Worm (Caenorhabditis elegans) whole organism, L4 larva: ENCODE results near the gene str-1.

Source experiments
- F44E2.7 ChIP-seq: fragments of 200-800 bp; sonication (Bioruptor generic); IDR thresholded peaks from 2 replicates; pipeline ENCODE4 v2.1.2; 2022; ENCODE audit warnings: missing genetic modification characterization, missing compliant biosample characterization
- R02D3.7 ChIP-seq: fragments of 150-350 bp; sonication (generic microtip); optimal IDR thresholded peaks from 3 replicates; lab custom pipeline; 2014; ENCODE audit warnings: missing biosample characterization, missing genetic modification characterization
- T20F7.1 ChIP-seq: fragments of 200-800 bp; sonication (Bioruptor generic); optimal IDR thresholded peaks from 2 replicates; lab custom pipeline; 2018; ENCODE audit warnings: mild to moderate bottlenecking, missing genetic modification characterization, missing compliant biosample characterization
- T26A8.4 ChIP-seq: fragments of 200-800 bp; sonication (Bioruptor generic); IDR thresholded peaks from 2 replicates; pipeline ENCODE4 v1.3.6; 2022; ENCODE audit warnings: missing genetic modification characterization, missing compliant biosample characterization
- Y75B8A.6 ChIP-seq: fragments of 200-800 bp; sonication (Bioruptor generic); IDR thresholded peaks from 2 replicates; pipeline ENCODE4 v1.3.6; 2022; ENCODE audit warnings: missing genetic modification reagents, missing genetic modification characterization, missing compliant biosample characterization
- ZK546.5 ChIP-seq, 2 experiments: sonication (generic microtip); optimal IDR thresholded peaks; 2 replicates each; lab custom pipeline; 2017; ENCODE audit warnings: missing biosample characterization in 2 of 2, missing genetic modification characterization in 2 of 2
- aha-1 ChIP-seq: fragments of 150-350 bp; peaks from one replicate; lab custom pipeline; 2014; ENCODE audit warnings: missing biosample characterization, missing genetic modification characterization
- aly-2 ChIP-seq: sonication (generic microtip); optimal IDR thresholded peaks from 2 replicates; lab custom pipeline; 2018; ENCODE audit warnings: missing biosample characterization, missing genetic modification characterization
- ceh-20 ChIP-seq: fragments of 200-800 bp; sonication (Bioruptor generic); IDR thresholded peaks from 2 replicates; pipeline ENCODE4 v1.3.6; 2022; ENCODE audit warnings: missing genetic modification reagents, missing genetic modification characterization, missing compliant biosample characterization
- ceh-62 ChIP-seq: sonication (generic microtip); optimal IDR thresholded peaks from 2 replicates; lab custom pipeline; 2017; ENCODE audit warnings: missing biosample characterization, missing genetic modification characterization
- cey-2 ChIP-seq: sonication (generic microtip); optimal IDR thresholded peaks from 3 replicates; lab custom pipeline; 2017; ENCODE audit warnings: missing genetic modification characterization, mild to moderate bottlenecking, missing compliant biosample characterization, antibody characterized with exemption, borderline replicate concordance; ENCODE audit not compliant: insufficient read depth
- daf-16 ChIP-seq, 3 experiments: sonication (generic microtip); optimal IDR thresholded peaks; 2 replicates each; lab custom pipeline; 2016 to 2017; ENCODE audit warnings: missing genetic modification characterization in 3 of 3, missing genetic modification reagents in 3 of 3, mild to moderate bottlenecking in 2 of 3, missing compliant biosample characterization in 2 of 3, missing biosample characterization in 1 of 3, moderate library complexity in 1 of 3
- daf-19 ChIP-seq: fragments of 200-800 bp; sonication (Bioruptor generic); conservative IDR thresholded peaks from 2 replicates; pipeline ENCODE4 v1.3.6; 2022; ENCODE audit warnings: missing genetic modification characterization, missing compliant biosample characterization
- dmd-8 ChIP-seq: fragments of 200-800 bp; sonication (Bioruptor generic); IDR thresholded peaks from 2 replicates; pipeline ENCODE4 v1.3.6; 2022; ENCODE audit warnings: missing genetic modification characterization, missing compliant biosample characterization
- dmd-9 ChIP-seq: fragments of 200-800 bp; sonication (Bioruptor generic); IDR thresholded peaks from 2 replicates; pipeline ENCODE4 v1.3.6; 2022; ENCODE audit warnings: missing genetic modification reagents, missing genetic modification characterization, missing compliant biosample characterization
- dpl-1 ChIP-seq: fragments of 150-350 bp; optimal IDR thresholded peaks from 2 replicates; lab custom pipeline; 2014; ENCODE audit warnings: missing biosample characterization, missing genetic modification reagents, missing genetic modification characterization
- dve-1 ChIP-seq: sonication (generic microtip); optimal IDR thresholded peaks from 2 replicates; lab custom pipeline; 2017; ENCODE audit warnings: antibody characterized with exemption, mild to moderate bottlenecking, missing genetic modification characterization, missing compliant biosample characterization; ENCODE audit not compliant: insufficient read depth
- egl-27 ChIP-seq: sonication (generic microtip); optimal IDR thresholded peaks from 3 replicates; lab custom pipeline; 2017; ENCODE audit warnings: missing biosample characterization, missing genetic modification reagents, missing genetic modification characterization
- fos-1 ChIP-seq: fragments of 150-350 bp; optimal IDR thresholded peaks from 2 replicates; lab custom pipeline; 2014; ENCODE audit warnings: missing biosample characterization, missing genetic modification characterization
- gei-8 ChIP-seq: fragments of 200-800 bp; sonication (Bioruptor generic); optimal IDR thresholded peaks from 2 replicates; lab custom pipeline; 2018; ENCODE audit warnings: mild to moderate bottlenecking, missing genetic modification characterization, missing compliant biosample characterization
- hif-1 ChIP-seq, 2 experiments: sonication (generic microtip); optimal IDR thresholded peaks; 2 replicates each; lab custom pipeline; 2016 to 2017; ENCODE audit warnings: missing compliant biosample characterization in 2 of 2, missing genetic modification characterization in 2 of 2, missing genetic modification reagents in 2 of 2, missing genotype in 2 of 2, mild to moderate bottlenecking in 1 of 2
- hlh-11 ChIP-seq: fragments of 200-800 bp; sonication (Bioruptor generic); optimal IDR thresholded peaks from 2 replicates; lab custom pipeline; 2018; ENCODE audit warnings: mild to moderate bottlenecking, missing genetic modification characterization, missing compliant biosample characterization
- hlh-30 ChIP-seq: sonication (generic microtip); optimal IDR thresholded peaks from 2 replicates; lab custom pipeline; 2017; ENCODE audit warnings: antibody characterized with exemption, mild to moderate bottlenecking, missing genetic modification characterization, missing compliant biosample characterization; ENCODE audit not compliant: insufficient read depth
- hmg-1.1 ChIP-seq: fragments of 200-800 bp; sonication (Bioruptor generic); IDR thresholded peaks from 2 replicates; pipeline ENCODE4 v1.3.6; 2022; ENCODE audit warnings: missing genetic modification reagents, missing genetic modification characterization, missing compliant biosample characterization
- jun-1 ChIP-seq: fragments of 150-350 bp; optimal IDR thresholded peaks from 2 replicates; lab custom pipeline; 2014; ENCODE audit warnings: missing biosample characterization, missing genetic modification reagents, missing genetic modification characterization
- lin-1 ChIP-seq: fragments of 200-800 bp; sonication (Bioruptor generic); IDR thresholded peaks from 2 replicates; pipeline ENCODE4 v1.3.6; 2022; ENCODE audit warnings: missing genetic modification reagents, missing genetic modification characterization, missing compliant biosample characterization
- lin-15B ChIP-seq: fragments of 150-350 bp; sonication (generic microtip); optimal IDR thresholded peaks from 3 replicates; lab custom pipeline; 2014; ENCODE audit warnings: missing biosample characterization, missing genetic modification characterization
- lin-38 ChIP-seq: fragments of 200-800 bp; sonication (Bioruptor generic); IDR thresholded peaks from 2 replicates; pipeline ENCODE4 v1.3.6; 2022; ENCODE audit warnings: missing genetic modification reagents, missing genetic modification characterization, missing compliant biosample characterization
- lsy-2 ChIP-seq, 2 experiments: fragments of 150-350 bp in 1 of 2; sonication (generic microtip) in 1 of 2; optimal IDR thresholded peaks; 2 replicates each; lab custom pipeline; 2014 to 2017; ENCODE audit warnings: missing biosample characterization in 2 of 2, missing genetic modification characterization in 2 of 2
- mdl-1 ChIP-seq, 2 experiments: fragments of 150-350 bp in 1 of 2; sonication (generic microtip) in 1 of 2; optimal IDR thresholded peaks; 2 replicates each; lab custom pipeline; 2014 to 2017; ENCODE audit warnings: missing biosample characterization in 2 of 2, missing genetic modification characterization in 2 of 2
- mep-1 ChIP-seq: fragments of 150-350 bp; sonication (generic microtip); optimal IDR thresholded peaks from 3 replicates; lab custom pipeline; 2014; ENCODE audit warnings: missing biosample characterization, missing genetic modification characterization
- mxl-2 ChIP-seq: fragments of 200-800 bp; sonication (Bioruptor generic); conservative IDR thresholded peaks from 2 replicates; pipeline ENCODE4 v1.3.6; 2022; ENCODE audit warnings: missing genetic modification reagents, missing genetic modification characterization, missing compliant biosample characterization
- mxl-3 ChIP-seq: fragments of 200-800 bp; sonication (Bioruptor generic); optimal IDR thresholded peaks from 2 replicates; lab custom pipeline; 2018; ENCODE audit warnings: mild to moderate bottlenecking, missing genetic modification characterization, missing compliant biosample characterization
- nhr-10 ChIP-seq: fragments of 150-350 bp; optimal IDR thresholded peaks from 2 replicates; lab custom pipeline; 2014; ENCODE audit warnings: missing biosample characterization, missing genetic modification characterization
- nhr-102 ChIP-seq: sonication (generic microtip); optimal IDR thresholded peaks from 2 replicates; lab custom pipeline; 2016; ENCODE audit warnings: mild to moderate bottlenecking, missing genetic modification characterization, moderate library complexity, missing compliant biosample characterization
- nhr-11 ChIP-seq: fragments of 150-350 bp; optimal IDR thresholded peaks from 2 replicates; lab custom pipeline; 2014; ENCODE audit warnings: missing biosample characterization, missing genetic modification characterization
- nhr-41 ChIP-seq: fragments of 200-800 bp; sonication (Bioruptor generic); IDR thresholded peaks from 2 replicates; pipeline ENCODE4 v1.3.6; 2022; ENCODE audit warnings: missing genetic modification reagents, missing genetic modification characterization, missing compliant biosample characterization
- nhr-42 ChIP-seq: fragments of 200-800 bp; sonication (Bioruptor generic); IDR thresholded peaks from 2 replicates; pipeline ENCODE4 v1.3.6; 2022; ENCODE audit warnings: missing genetic modification characterization, missing compliant biosample characterization
- nhr-48 ChIP-seq: sonication (generic microtip); optimal IDR thresholded peaks from 2 replicates; lab custom pipeline; 2016; ENCODE audit warnings: mild to moderate bottlenecking, missing genetic modification characterization, missing compliant biosample characterization
- saeg-2 ChIP-seq: fragments of 200-800 bp; sonication (Bioruptor generic); IDR thresholded peaks from 2 replicates; pipeline ENCODE4 v1.3.6; 2022; ENCODE audit warnings: missing genetic modification reagents, missing genetic modification characterization, missing compliant biosample characterization
- unc-130 ChIP-seq: sonication (generic microtip); optimal IDR thresholded peaks from 2 replicates; lab custom pipeline; 2016; ENCODE audit warnings: missing genetic modification reagents, missing genetic modification characterization, missing compliant biosample characterization
- unc-39 ChIP-seq: sonication (generic microtip); optimal IDR thresholded peaks from 2 replicates; lab custom pipeline; 2017; ENCODE audit warnings: missing biosample characterization, missing genetic modification characterization
- zfp-2 ChIP-seq: sonication (generic microtip); optimal IDR thresholded peaks from 2 replicates; lab custom pipeline; 2016; ENCODE audit warnings: mild to moderate bottlenecking, missing genetic modification characterization, missing compliant biosample characterization
- zip-2 ChIP-seq: fragments of 150-350 bp; optimal IDR thresholded peaks from 2 replicates; lab custom pipeline; 2014; ENCODE audit warnings: missing biosample characterization, missing genetic modification characterization
- ztf-11 ChIP-seq: fragments of 150-350 bp; optimal IDR thresholded peaks from 2 replicates; lab custom pipeline; 2014; ENCODE audit warnings: missing biosample characterization, missing genetic modification characterization

str-1 gene

ce11 chrIV:7165723-7166122 is 7.9 kb upstream of the str-1 start, which contains the start of gene rpc-1:
Gene rpc-1, minus strand, starts transcription at chrIV:7165748.
- TF ChIP-seq T20F7.1 (peak; percentile 95), hlh-30 (tag; lab: Kevin White, UChicago) (peak; percentile 29), dpl-1 (GFP tag; lab: Kevin White, UChicago) (peak; percentile 69), zip-2 (tag; lab: Kevin White, UChicago) (peak; percentile 86), unc-130 (no peak)

ce11 chrIV:7166553-7166952 is 7.0 kb upstream of the str-1 start, which contains the start of gene C42D4.18:
Gene C42D4.18, plus strand, starts transcription at chrIV:7166783.
- TF ChIP-seq hlh-30 (tag; lab: Kevin White, UChicago) (peak; percentile 86), ceh-20 (GFP tag; lab: Robert Waterston, UW) (no peak), mxl-3 (GFP tag; lab: Kevin White, UChicago) (peak; percentile 5), mxl-2 (peak; percentile 29; the same call in 1 of the 2 replicates), mdl-1 (tag; optimal IDR thresholded peaks at IDR 0.05; lab: Kevin White, UChicago) (peak in 1 of 2 experiments; percentile 65), aha-1 (no peak), lsy-2 (tag; optimal IDR thresholded peaks at IDR 0.05; lab: Kevin White, UChicago) (peak in 1 of 2 experiments; percentile 39), nhr-102 (tag; lab: Kevin White, UChicago) (no peak), hmg-1.1 (GFP tag; lab: Robert Waterston, UW) (peak; percentile 28; the same call in 1 of the 2 replicates)

ce11 chrIV:7167983-7168760 is 5.4 kb upstream of the str-1 start, which contains the start of gene skr-16:
Gene skr-16, plus strand, starts transcription at chrIV:7168710.
- TF ChIP-seq aly-2 (no peak), mep-1 (tag; lab: Kevin White, UChicago) (no peak), lin-38 (GFP tag; lab: Robert Waterston, UW) (no peak), hlh-30 (tag; lab: Kevin White, UChicago) (peak; percentile 84), cey-2 (tag; lab: Kevin White, UChicago) (no peak), ceh-62 (tag; lab: Kevin White, UChicago) (no peak), saeg-2 (GFP tag; lab: Robert Waterston, UW) (no peak), daf-16 (GFP tag; optimal IDR thresholded peaks at IDR 0.05; lab: Kevin White, UChicago) (no peak), daf-16 (tag; optimal IDR thresholded peaks at IDR 0.05; lab: Kevin White, UChicago) (peak; percentile 33), F44E2.7 (GFP tag; lab: Robert Waterston, UW) (no peak), lin-1 (GFP tag; lab: Robert Waterston, UW) (no peak), gei-8 (no peak), R02D3.7 (tag; lab: Kevin White, UChicago) (no peak), fos-1 (tag; lab: Kevin White, UChicago) (no peak), nhr-41 (GFP tag; lab: Robert Waterston, UW) (no peak), dve-1 (tag; lab: Kevin White, UChicago) (peak; percentile 45), dmd-8 (no peak), jun-1 (tag; lab: Kevin White, UChicago) (no peak), daf-19 (no peak), ZK546.5 (tag; optimal IDR thresholded peaks at IDR 0.05; lab: Kevin White, UChicago) (no peak), nhr-48 (tag; lab: Kevin White, UChicago) (no peak), nhr-11 (tag; lab: Kevin White, UChicago) (no peak), T26A8.4 (GFP tag; lab: Robert Waterston, UW) (no peak), mdl-1 (tag; optimal IDR thresholded peaks at IDR 0.05; lab: Kevin White, UChicago) (peak in 1 of 2 experiments; percentile 54), aha-1 (peak; percentile 29), unc-39 (no peak), hif-1 (tag; optimal IDR thresholded peaks at IDR 0.05; lab: Kevin White, UChicago) (no peak), egl-27 (tag; lab: Kevin White, UChicago) (no peak), lin-15B (tag; lab: Kevin White, UChicago) (no peak), dmd-9 (GFP tag; lab: Robert Waterston, UW) (no peak), T20F7.1 (peak; percentile 21), hlh-11 (tag; lab: Kevin White, UChicago) (no peak), ztf-11 (no peak), zfp-2 (no peak), Y75B8A.6 (GFP tag; lab: Robert Waterston, UW) (no peak), nhr-10 (tag; lab: Kevin White, UChicago) (no peak), nhr-42 (no peak)
